Worm (Caenorhabditis elegans) whole organism, late embryonic: Measurements from ENCODE around the gene srbc-84.

ENCODE experiments used
- ahr-1 ChIP-seq: sonication (generic microtip); optimal IDR thresholded peaks from 2 replicates; lab custom pipeline; 2016; ENCODE audit warnings: missing genetic modification characterization, missing compliant biosample characterization
- ceh-34 ChIP-seq: sonication (generic microtip); optimal IDR thresholded peaks from 2 replicates; lab custom pipeline; 2016; ENCODE audit warnings: mild to moderate bottlenecking, missing genetic modification characterization, missing compliant biosample characterization
- dve-1 ChIP-seq: sonication (generic microtip); optimal IDR thresholded peaks from 2 replicates; lab custom pipeline; 2017; ENCODE audit warnings: antibody characterized with exemption, mild to moderate bottlenecking, missing genetic modification characterization, missing compliant biosample characterization
- elt-2 ChIP-seq: sonication (generic microtip); optimal IDR thresholded peaks from 2 replicates; lab custom pipeline; 2016; ENCODE audit warnings: missing genetic modification reagents, missing genetic modification characterization, missing compliant biosample characterization
- elt-4 ChIP-seq: sonication (generic microtip); optimal IDR thresholded peaks from 2 replicates; lab custom pipeline; 2016; ENCODE audit warnings: missing genetic modification characterization, missing compliant biosample characterization
- mec-3 ChIP-seq: sonication (generic microtip); optimal IDR thresholded peaks from 2 replicates; lab custom pipeline; 2016; ENCODE audit warnings: borderline replicate concordance, missing genetic modification characterization, missing compliant biosample characterization
- pha-4 ChIP-seq: fragments of 150-350 bp; optimal IDR thresholded peaks from 2 replicates; lab custom pipeline; 2018; ENCODE audit warnings: missing biosample characterization, missing genetic modification reagents, missing genetic modification characterization
- pqm-1 ChIP-seq: sonication (generic microtip); optimal IDR thresholded peaks from 2 replicates; lab custom pipeline; 2016; ENCODE audit warnings: missing genetic modification characterization, missing compliant biosample characterization
- pros-1 ChIP-seq: fragments of 150-350 bp; optimal IDR thresholded peaks from 2 replicates; lab custom pipeline; 2014; ENCODE audit warnings: missing biosample characterization, missing genetic modification reagents, missing genetic modification characterization

- no peak for TF ChIP-seq elt-2 (tag; lab: Kevin White, UChicago)
- TF ChIP-seq ahr-1 (tag; lab: Kevin White, UChicago), result no peak
- TF ChIP-seq ceh-34 (tag; lab: Kevin White, UChicago), result no peak
- TF ChIP-seq pros-1 (tag; lab: Kevin White, UChicago), result no peak
- no peak for TF ChIP-seq elt-4 (tag; lab: Kevin White, UChicago)
- TF ChIP-seq dve-1 (tag; lab: Kevin White, UChicago), result no peak
- no peak for TF ChIP-seq pqm-1 (tag; lab: Kevin White, UChicago)
- no peak for TF ChIP-seq mec-3 (tag; lab: Kevin White, UChicago)
- TF ChIP-seq pha-4 (tag; lab: Kevin White, UChicago), result no peak
These were observed 1.7 kb upstream of the srbc-84 start, which contains the start of gene srbc-83 for ce11 chrV:16297070-16297469.
